Worm (Caenorhabditis elegans): Measurements from ENCODE around the gene age-1.

DNA sequence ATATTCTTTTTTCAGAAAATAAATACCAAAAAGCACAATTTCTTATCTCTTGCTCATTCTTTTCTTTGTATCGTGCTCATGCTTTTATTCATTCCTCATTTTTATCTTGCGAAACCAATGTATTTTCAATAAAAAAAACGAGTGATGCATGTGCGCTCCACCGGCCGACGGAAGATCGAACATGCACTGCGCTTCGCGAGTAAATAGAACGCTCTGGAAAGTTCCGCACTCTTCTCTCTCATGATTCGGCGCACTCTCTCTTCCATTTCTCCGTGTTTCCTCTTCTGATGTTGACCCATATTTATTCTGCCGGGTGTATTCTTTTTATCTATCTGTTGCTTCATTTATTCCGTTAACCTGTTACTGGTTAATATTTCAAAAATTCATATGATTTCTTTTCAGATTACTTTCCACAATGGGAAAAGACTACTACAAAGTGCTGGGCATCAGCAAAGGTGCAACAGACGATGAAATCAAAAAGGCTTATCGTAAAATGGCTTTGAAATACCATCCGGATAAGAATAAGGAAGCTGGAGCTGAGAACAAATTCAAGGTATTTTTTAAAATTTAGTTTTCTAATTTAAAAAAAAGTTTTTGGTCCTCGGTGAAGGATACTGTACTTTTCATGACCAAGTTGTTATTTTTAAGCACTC lies 18.6 kb upstream of the age-1 start, which contains the start of gene dnj-13:
- peak; percentile 91 for TF ChIP-seq lin-13 (GFP tag; optimal IDR thresholded peaks at IDR 0.05)
- TF ChIP-seq fkh-10 (GFP tag; optimal IDR thresholded peaks at IDR 0.05) = peak; percentile 73
- TF ChIP-seq arid-1 (GFP tag; conservative IDR thresholded peaks at IDR 0.05) = peak; percentile 97
- TF ChIP-seq Y48G9A.11 (GFP tag; IDR thresholded peaks at IDR 0.05) = peak; percentile 86
- peak; percentile 75 to 76 for TF ChIP-seq mdl-1 (tag; optimal IDR thresholded peaks at IDR 0.05)
- no peak for TF ChIP-seq ZK546.5 (tag; optimal IDR thresholded peaks at IDR 0.05)
- peak; percentile 87 for TF ChIP-seq jun-1 (tag; optimal IDR thresholded peaks at IDR 0.05)
- TF ChIP-seq nhr-28 (tag; optimal IDR thresholded peaks at IDR 0.05) = peak; percentile 85
- TF ChIP-seq egl-27 (tag; optimal IDR thresholded peaks at IDR 0.05) = no peak
- TF ChIP-seq lir-3 (tag; optimal IDR thresholded peaks at IDR 0.05) = peak; percentile 12
- TF ChIP-seq nhr-76 (tag; optimal IDR thresholded peaks at IDR 0.05) = no peak
